Worm (Caenorhabditis elegans): ENCODE measurements around the gene srh-97.

Gene srh-97

ce11 chrV:17000204-17000603 lies 16.7 kb upstream of the srh-97 start, which contains the start of gene str-217:
TSS of gene str-217 (minus strand) at chrV:17000304.
- TF ChIP-seq arid-1 (GFP tag; conservative IDR thresholded peaks at IDR 0.05) (no peak), ztf-11 (tag; optimal IDR thresholded peaks at IDR 0.05) (no peak), nhr-76 (tag; optimal IDR thresholded peaks at IDR 0.05) (no peak), mes-2 (tag; optimal IDR thresholded peaks at IDR 0.05; ENCODE audit: poor library complexity, severe bottlenecking) (no peak), lin-1 (GFP tag; IDR thresholded peaks at IDR 0.05) (no peak), nhr-237 (tag; optimal IDR thresholded peaks at IDR 0.05) (no peak), ama-1 (optimal IDR thresholded peaks at IDR 0.05) (no peak), dve-1 (tag; optimal IDR thresholded peaks at IDR 0.05; ENCODE audit: insufficient read depth) (no peak), dmd-9 (GFP tag; IDR thresholded peaks at IDR 0.05) (no peak), skn-1 (tag; optimal IDR thresholded peaks at IDR 0.05) (no peak), dmd-8 (GFP tag; IDR thresholded peaks at IDR 0.05) (no peak), mep-1 (tag; optimal IDR thresholded peaks at IDR 0.05) (no peak), lin-15B (tag; optimal IDR thresholded peaks at IDR 0.05) (no peak), ceh-32 (tag; optimal IDR thresholded peaks at IDR 0.05; ENCODE audit: poor library complexity) (no peak), zag-1 (tag; optimal IDR thresholded peaks at IDR 0.05) (no peak)

- TF ChIP-seq ztf-7 (tag; optimal IDR thresholded peaks at IDR 0.05) (no peak), unc-62 (GFP tag; optimal IDR thresholded peaks at IDR 0.05 in 1 of 2) (peak in 1 of 2 experiments; percentile 92), unc-62 (tag; optimal IDR thresholded peaks at IDR 0.05) (no peak)
Observed at ce11 chrV:17000635-17001034, 16.3 kb upstream of the srh-97 start.

DNA sequence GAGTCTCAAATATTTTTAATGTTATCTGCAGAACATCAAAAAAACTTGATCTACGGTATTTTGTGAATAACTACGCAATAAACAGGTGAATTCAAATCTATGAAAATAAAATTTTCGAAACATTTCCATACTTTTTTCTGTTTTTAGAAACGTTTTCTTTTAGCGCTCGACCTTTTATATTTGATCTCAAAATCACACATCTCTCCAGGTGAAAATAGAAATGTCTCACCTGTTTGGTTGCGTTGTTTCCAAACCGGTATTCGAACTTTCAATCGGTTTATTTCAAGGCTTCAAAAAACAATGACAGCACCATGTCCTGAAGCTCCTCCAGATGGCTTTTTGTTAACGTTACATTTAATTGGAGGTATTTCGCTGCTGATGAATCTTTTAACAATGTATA lies 15.7 kb upstream of the srh-97 start, which contains the start of gene sri-9:
TSS of gene sri-9 (plus strand) at position 301 of the 400 bp plus-strand sequence.
- no peak for TF ChIP-seq lin-13 (GFP tag; optimal IDR thresholded peaks at IDR 0.05)
- no peak for TF ChIP-seq F37D6.2 (tag; optimal IDR thresholded peaks at IDR 0.05)

DNA sequence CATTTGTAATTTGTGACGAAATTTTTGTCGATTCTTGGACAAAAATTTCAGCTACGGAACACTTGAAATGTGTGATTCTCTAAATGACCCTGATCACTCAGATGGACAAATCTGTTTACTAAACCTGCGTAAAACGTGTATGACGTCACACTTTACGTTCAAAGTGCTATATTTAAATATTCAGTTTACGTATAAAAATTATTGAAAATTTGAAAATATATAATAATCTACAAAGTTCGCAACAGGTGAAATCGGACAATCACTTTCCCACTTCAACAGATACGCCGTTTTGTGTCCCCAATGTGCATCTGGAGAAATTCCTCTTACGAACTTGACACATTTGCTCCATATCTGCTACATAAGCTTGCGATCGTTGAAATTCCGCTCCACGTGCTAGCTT lies 11.7 kb upstream of the srh-97 start, which contains the start of gene srh-131:
TSS of gene srh-131 (plus strand) at position 301 of the 400 bp plus-strand sequence.
- TF ChIP-seq nhr-77 (tag; optimal IDR thresholded peaks at IDR 0.05), result no peak
- TF ChIP-seq ama-1 (optimal IDR thresholded peaks at IDR 0.05), result no peak

- no peak for TF ChIP-seq nhr-48 (tag; optimal IDR thresholded peaks at IDR 0.05)
- no peak for TF ChIP-seq cey-2 (tag; optimal IDR thresholded peaks at IDR 0.05; ENCODE audit: borderline replicate concordance, insufficient read depth)
- TF ChIP-seq unc-62 (GFP tag; optimal IDR thresholded peaks at IDR 0.05 in 1 of 2), result peak in 1 of 2 experiments; percentile 21
- TF ChIP-seq unc-62 (tag; optimal IDR thresholded peaks at IDR 0.05), result no peak
Observed at ce11 chrV:17008302-17008701, 8.6 kb upstream of the srh-97 start, which contains the start of gene sri-69. TSS of gene sri-69 (minus strand) at chrV:17008402.

- TF ChIP-seq nhr-28 (tag; optimal IDR thresholded peaks at IDR 0.05) (peak; percentile 15), dmd-6 (GFP tag; IDR thresholded peaks at IDR 0.05) (peak; percentile 47; the same call in 1 of the 2 replicates), unc-62 (GFP tag; optimal IDR thresholded peaks at IDR 0.05 in 1 of 2) (peak in 1 of 2 experiments; percentile 26), unc-62 (tag; optimal IDR thresholded peaks at IDR 0.05) (no peak), dve-1 (tag; optimal IDR thresholded peaks at IDR 0.05; ENCODE audit: insufficient read depth) (no peak), vab-7 (GFP tag; IDR thresholded peaks at IDR 0.05) (no peak), pqm-1 (tag; optimal IDR thresholded peaks at IDR 0.05) (peak; percentile 14)
Observed at ce11 chrV:17009342-17010064, 7.4 kb upstream of the srh-97 start, which contains the start of the genes clc-12 and clec-240. TSS of gene clc-12 (minus strand) at chrV:17009388. TSS of gene clec-240 (plus strand) at chrV:17010014.

DNA sequence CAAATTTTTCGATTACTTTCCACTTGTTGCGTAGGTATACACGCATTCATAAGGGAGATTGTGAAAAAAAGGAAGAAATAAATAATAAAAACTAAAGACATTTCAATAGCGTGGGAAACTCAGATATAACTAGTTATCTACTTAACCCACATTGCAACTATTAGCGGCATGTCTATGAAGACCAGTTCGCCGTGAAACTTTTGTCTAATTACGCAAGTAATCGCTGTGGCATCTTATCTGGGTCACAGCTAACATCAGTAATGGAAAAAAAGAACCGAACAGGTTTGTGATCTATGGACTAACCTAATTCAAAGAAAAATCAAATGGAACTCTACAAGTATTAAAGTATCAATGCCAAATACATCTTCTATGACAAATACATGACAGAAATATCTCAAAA lies 3.7 kb upstream of the srh-97 start, which contains the start of gene clec-241:
TSS of gene clec-241 (minus strand) at position 101 of the 400 bp plus-strand sequence.
- TF ChIP-seq dpl-1 (GFP tag; optimal IDR thresholded peaks at IDR 0.05), result no peak
- no peak for TF ChIP-seq mdt-29 (GFP tag; IDR thresholded peaks at IDR 0.05)
- no peak for TF ChIP-seq gei-8 (GFP tag; optimal IDR thresholded peaks at IDR 0.05)
- no peak for TF ChIP-seq lsy-2 (tag; optimal IDR thresholded peaks at IDR 0.05)
- TF ChIP-seq spr-1 (tag; optimal IDR thresholded peaks at IDR 0.05), result no peak
- TF ChIP-seq nhr-42 (GFP tag; IDR thresholded peaks at IDR 0.05), result no peak
- no peak for TF ChIP-seq ceh-28 (tag; optimal IDR thresholded peaks at IDR 0.05)
- TF ChIP-seq dmd-6 (GFP tag; IDR thresholded peaks at IDR 0.05), result no peak
- TF ChIP-seq nhr-28 (tag; optimal IDR thresholded peaks at IDR 0.05), result no peak
- no peak for TF ChIP-seq nhr-102 (tag; optimal IDR thresholded peaks at IDR 0.05)
- TF ChIP-seq unc-39 (tag; optimal IDR thresholded peaks at IDR 0.05), result no peak
- no peak for TF ChIP-seq nhr-76 (tag; optimal IDR thresholded peaks at IDR 0.05)
- TF ChIP-seq F26F4.8 (GFP tag; conservative IDR thresholded peaks at IDR 0.05), result no peak
- no peak for TF ChIP-seq F49E8.2 (tag; optimal IDR thresholded peaks at IDR 0.05; ENCODE audit: borderline replicate concordance)
- no peak for TF ChIP-seq set-16 (GFP tag; IDR thresholded peaks at IDR 0.05)
- no peak for TF ChIP-seq dmd-9 (GFP tag; IDR thresholded peaks at IDR 0.05)

Data from whole organism, L4 larva.